Fruit fly (Drosophila melanogaster): ENCODE measurements around the gene CG46459.

dm6 chr3R:10650641-10651318, 45.7 kb upstream of the CG46459 start:
- no peak for TF ChIP-seq fd96Ca (GFP tag; IDR thresholded peaks at IDR 0.05)
- TF ChIP-seq CG9948 (tag; optimal IDR thresholded peaks at IDR 0.05) = no peak
- no peak for TF ChIP-seq EcR (GFP tag; optimal IDR thresholded peaks at IDR 0.05)
- TF ChIP-seq Pif1A (GFP tag; optimal IDR thresholded peaks at IDR 0.05) = peak; percentile 8
- TF ChIP-seq CG14655 (GFP tag; optimal IDR thresholded peaks at IDR 0.05) = peak; percentile 14
- no peak for TF ChIP-seq CG4496 (GFP tag; IDR thresholded peaks at IDR 0.05)
- no peak for TF ChIP-seq Ets98B (GFP tag; IDR thresholded peaks at IDR 0.05)
- TF ChIP-seq CG8159 (tag; optimal IDR thresholded peaks at IDR 0.05) = peak; percentile 46
- TF ChIP-seq gl (tag; optimal IDR thresholded peaks at IDR 0.05) = no peak

Data from whole organism, pupa.